Fruit fly (Drosophila melanogaster): Measurements from ENCODE around the gene CG13282.

Gene CG13282

DNA sequence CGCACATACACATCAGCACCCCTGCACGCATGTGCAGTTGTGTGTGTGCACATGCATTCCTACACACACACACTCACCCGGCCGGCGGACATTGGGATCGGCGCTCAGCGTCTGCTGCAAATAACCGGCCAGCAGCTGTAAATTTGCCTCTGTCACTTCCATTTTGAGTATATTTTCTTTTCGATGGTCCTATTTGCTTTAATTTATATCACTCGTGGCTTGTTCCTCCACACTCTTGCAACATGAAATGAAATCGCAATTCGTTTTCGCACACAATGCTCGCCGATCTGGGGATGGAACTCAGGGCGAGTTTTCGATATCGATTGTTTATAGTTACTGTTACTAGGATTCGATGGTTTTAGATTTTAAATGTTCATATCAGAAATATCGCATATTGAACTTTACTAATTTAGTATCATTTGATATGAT, 9.4 kb downstream of the CG13282 start, which contains the start of gene Cse1 (continued):
- TF ChIP-seq kah (GFP tag; optimal IDR thresholded peaks at IDR 0.05), result no peak
- no peak for TF ChIP-seq CG14667 (GFP tag; IDR thresholded peaks at IDR 0.05)
- TF ChIP-seq CG14014 (GFP tag; IDR thresholded peaks at IDR 0.05), result no peak
- TF ChIP-seq salm (tag; optimal IDR thresholded peaks at IDR 0.05), result no peak
- no peak for TF ChIP-seq CG17612 (GFP tag; IDR thresholded peaks at IDR 0.05)
- TF ChIP-seq pum (GFP tag; optimal IDR thresholded peaks at IDR 0.05), result no peak
- TF ChIP-seq sisA (GFP tag; IDR thresholded peaks at IDR 0.05), result no peak
- TF ChIP-seq CG11085 (GFP tag; IDR thresholded peaks at IDR 0.05), result no peak
- no peak for TF ChIP-seq Hr3 (GFP tag; optimal IDR thresholded peaks at IDR 0.05)
- TF ChIP-seq usp (GFP tag; optimal IDR thresholded peaks at IDR 0.05), result no peak
- TF ChIP-seq CG1603 (tag; optimal IDR thresholded peaks at IDR 0.05), result no peak
- TF ChIP-seq row (GFP tag; IDR thresholded peaks at IDR 0.05), result peak; percentile 36; the same call in 1 of the 3 replicates
- TF ChIP-seq E2f2 (GFP tag; IDR thresholded peaks at IDR 0.05), result no peak
- TF ChIP-seq Doc2 (GFP tag; IDR thresholded peaks at IDR 0.05), result no peak
- TF ChIP-seq tna (GFP tag; IDR thresholded peaks at IDR 0.05; ENCODE audit: partially characterized antibody), result no peak
- no peak for TF ChIP-seq CG10147 (GFP tag; optimal IDR thresholded peaks at IDR 0.05)
- no peak for TF ChIP-seq CHES-1-like (GFP tag; optimal IDR thresholded peaks at IDR 0.05)
- no peak for TF ChIP-seq croc (GFP tag; conservative IDR thresholded peaks at IDR 0.05)
- TF ChIP-seq CG12219 (GFP tag; optimal IDR thresholded peaks at IDR 0.05), result no peak
- TF ChIP-seq D19B (GFP tag; optimal IDR thresholded peaks at IDR 0.05), result no peak
- no peak for TF ChIP-seq CG7987 (GFP tag; optimal IDR thresholded peaks at IDR 0.05)
- TF ChIP-seq CG2199 (GFP tag; IDR thresholded peaks at IDR 0.05), result 0 out of 3 replicates have a peak, but pooled peaks have one; percentile 50
- TF ChIP-seq CG2889 (GFP tag; IDR thresholded peaks at IDR 0.05), result no peak
- no peak for TF ChIP-seq sqz (GFP tag; optimal IDR thresholded peaks at IDR 0.05)
- no peak for TF ChIP-seq Vsx1 (GFP tag; optimal IDR thresholded peaks at IDR 0.05)
- peak; percentile 93 for TF ChIP-seq cg (GFP tag; optimal IDR thresholded peaks at IDR 0.05)
- TF ChIP-seq CG13775 (GFP tag; optimal IDR thresholded peaks at IDR 0.05), result no peak
- TF ChIP-seq Lhr (GFP tag; optimal IDR thresholded peaks at IDR 0.05), result no peak
- no peak for TF ChIP-seq Lim3 (GFP tag; IDR thresholded peaks at IDR 0.05)
- TF ChIP-seq CG4424 (GFP tag; optimal IDR thresholded peaks at IDR 0.05), result no peak
- TF ChIP-seq toy (GFP tag; IDR thresholded peaks at IDR 0.05), result no peak
- no peak for TF ChIP-seq sr (GFP tag; IDR thresholded peaks at IDR 0.05)
- peak; percentile 68 for TF ChIP-seq Sin3A (optimal IDR thresholded peaks at IDR 0.05)
- TF ChIP-seq Mes4 (GFP tag; optimal IDR thresholded peaks at IDR 0.05), result no peak
- TF ChIP-seq Fer3 (tag; optimal IDR thresholded peaks at IDR 0.05), result no peak
- no peak for TF ChIP-seq CG11560 (tag; IDR thresholded peaks at IDR 0.05)
- TF ChIP-seq CG15269 (tag; optimal IDR thresholded peaks at IDR 0.05), result no peak
- no peak for TF ChIP-seq jing (GFP tag; optimal IDR thresholded peaks at IDR 0.05)
- TF ChIP-seq Trl (optimal IDR thresholded peaks at IDR 0.05), result no peak
- TF ChIP-seq Trl (GFP tag; optimal IDR thresholded peaks at IDR 0.05), result no peak
- no peak for TF ChIP-seq nom (GFP tag; optimal IDR thresholded peaks at IDR 0.05)
- TF ChIP-seq wdn (GFP tag; IDR thresholded peaks at IDR 0.05), result no peak
- TF ChIP-seq jumu (GFP tag; optimal IDR thresholded peaks at IDR 0.05), result no peak
- TF ChIP-seq tap (tag; optimal IDR thresholded peaks at IDR 0.05), result no peak
- TF ChIP-seq Oli (tag; optimal IDR thresholded peaks at IDR 0.05), result no peak
- no peak for TF ChIP-seq dan (GFP tag; IDR thresholded peaks at IDR 0.05)
- no peak for TF ChIP-seq BtbVII (GFP tag; optimal IDR thresholded peaks at IDR 0.05)
- TF ChIP-seq CG17802 (tag; optimal IDR thresholded peaks at IDR 0.05), result no peak
- TF ChIP-seq CG7839 (tag; optimal IDR thresholded peaks at IDR 0.05), result no peak
- no peak for TF ChIP-seq Stat92E (GFP tag; optimal IDR thresholded peaks at IDR 0.05)
- TF ChIP-seq Hr51 (GFP tag; optimal IDR thresholded peaks at IDR 0.05), result no peak
- no peak for TF ChIP-seq CG15514 (GFP tag; optimal IDR thresholded peaks at IDR 0.05)
- TF ChIP-seq so (GFP tag; IDR thresholded peaks at IDR 0.05), result no peak
